Worm (Caenorhabditis elegans) whole organism, L1 larva: ENCODE data around the gene nduf-11.

Experiments used
- C04F5.9 ChIP-seq: sonication (generic microtip); optimal IDR thresholded peaks from 2 replicates; lab custom pipeline; 2016; ENCODE audit warnings: missing genetic modification characterization, missing compliant biosample characterization
- C16A3.4 ChIP-seq: fragments of 150-350 bp; optimal IDR thresholded peaks from 2 replicates; lab custom pipeline; 2014; ENCODE audit warnings: missing biosample characterization, missing genetic modification characterization
- C34B4.2 ChIP-seq: sonication (generic microtip); optimal IDR thresholded peaks from 2 replicates; lab custom pipeline; 2017; ENCODE audit warnings: mild to moderate bottlenecking, missing genetic modification characterization, missing compliant biosample characterization
- Y116A8C.19 ChIP-seq: sonication (generic microtip); optimal IDR thresholded peaks from 2 replicates; lab custom pipeline; 2016; ENCODE audit warnings: missing compliant biosample characterization, missing genetic modification characterization, borderline replicate concordance
- aha-1 ChIP-seq: fragments of 150-350 bp; optimal IDR thresholded peaks from 2 replicates; lab custom pipeline; 2014; ENCODE audit warnings: missing biosample characterization, missing genetic modification characterization
- blmp-1 ChIP-seq: fragments of 150-350 bp; optimal IDR thresholded peaks from 2 replicates; lab custom pipeline; 2014; ENCODE audit warnings: missing biosample characterization, missing genetic modification characterization
- ceh-88 ChIP-seq: fragments of 200-800 bp; sonication (Bioruptor generic); IDR thresholded peaks from 2 replicates; pipeline ENCODE4 v1.3.6; 2022; ENCODE audit warnings: missing genetic modification characterization, missing compliant biosample characterization
- ces-1 ChIP-seq: fragments of 150-350 bp; optimal IDR thresholded peaks from 2 replicates; lab custom pipeline; 2014; ENCODE audit warnings: missing biosample characterization, missing genetic modification reagents, missing genetic modification characterization
- efl-1 ChIP-seq, 4 experiments: fragments of 150-350 bp; optimal IDR thresholded peaks in 3 of 4; peaks in 1 of 4; 1 replicate in 1 of 4; 2 replicates in 3 of 4; lab custom pipeline; 2014; ENCODE audit warnings: missing biosample characterization in 2 of 4, missing genetic modification characterization in 2 of 4, missing genetic modification reagents in 2 of 4
- efl-3 ChIP-seq: fragments of 200-800 bp; sonication (Bioruptor generic); optimal IDR thresholded peaks from 2 replicates; lab custom pipeline; 2018; ENCODE audit warnings: mild to moderate bottlenecking, missing genetic modification characterization, missing compliant biosample characterization
- elt-2 ChIP-seq: sonication (generic microtip); optimal IDR thresholded peaks from 2 replicates; lab custom pipeline; 2016; ENCODE audit warnings: missing genetic modification characterization, mild to moderate bottlenecking, inconsistent platforms, missing compliant biosample characterization, missing genetic modification reagents
- fkh-10 ChIP-seq: sonication (generic microtip); optimal IDR thresholded peaks from 2 replicates; lab custom pipeline; 2017; ENCODE audit warnings: missing biosample characterization, missing genetic modification reagents, missing genetic modification characterization
- fkh-4 ChIP-seq: sonication (generic microtip); optimal IDR thresholded peaks from 2 replicates; lab custom pipeline; 2016; ENCODE audit warnings: missing compliant biosample characterization, missing genetic modification characterization, borderline replicate concordance
- fkh-8 ChIP-seq: sonication (generic microtip); optimal IDR thresholded peaks from 2 replicates; lab custom pipeline; 2016; ENCODE audit warnings: mild to moderate bottlenecking, missing genetic modification characterization, missing compliant biosample characterization
- hlh-17 ChIP-seq: fragments of 200-800 bp; sonication (Bioruptor generic); optimal IDR thresholded peaks from 2 replicates; lab custom pipeline; 2018; ENCODE audit warnings: missing genetic modification characterization, mild to moderate bottlenecking, missing compliant biosample characterization, moderate library complexity, borderline replicate concordance
- hpl-2 ChIP-seq: fragments of 150-350 bp; optimal IDR thresholded peaks from 2 replicates; lab custom pipeline; 2014; ENCODE audit warnings: missing biosample characterization, missing genetic modification reagents, missing genetic modification characterization
- irx-1 ChIP-seq: sonication (generic microtip); optimal IDR thresholded peaks from 2 replicates; lab custom pipeline; 2016; ENCODE audit warnings: missing genetic modification characterization, missing compliant biosample characterization
- lin-14 ChIP-seq: fragments of 200-800 bp; sonication (Bioruptor generic); optimal IDR thresholded peaks from 2 replicates; lab custom pipeline; 2018; ENCODE audit warnings: mild to moderate bottlenecking, missing genetic modification characterization, moderate library complexity, missing compliant biosample characterization
- lin-15B ChIP-seq: fragments of 150-350 bp; sonication (generic microtip); optimal IDR thresholded peaks from 3 replicates; lab custom pipeline; 2014; ENCODE audit warnings: missing biosample characterization, missing genetic modification characterization
- lir-3 ChIP-seq: sonication (generic microtip); optimal IDR thresholded peaks from 2 replicates; lab custom pipeline; 2016; ENCODE audit warnings: mild to moderate bottlenecking, missing genetic modification characterization, moderate library complexity, missing compliant biosample characterization; ENCODE audit not compliant: poor library complexity
- mdl-1 ChIP-seq, 2 experiments: fragments of 150-350 bp; optimal IDR thresholded peaks; 2 replicates each; lab custom pipeline; 2014 to 2017; ENCODE audit warnings: missing biosample characterization in 2 of 2, missing genetic modification characterization in 2 of 2, inconsistent platforms in 1 of 2
- mef-2 ChIP-seq: fragments of 150-350 bp; optimal IDR thresholded peaks from 2 replicates; lab custom pipeline; 2014; ENCODE audit warnings: missing biosample characterization, missing genetic modification characterization
- nhr-47 ChIP-seq: sonication (generic microtip); optimal IDR thresholded peaks from 2 replicates; lab custom pipeline; 2016; ENCODE audit warnings: mild to moderate bottlenecking, missing genetic modification characterization, moderate library complexity, missing compliant biosample characterization
- pag-3 ChIP-seq: sonication (generic microtip); optimal IDR thresholded peaks from 2 replicates; lab custom pipeline; 2017; ENCODE audit warnings: missing genetic modification characterization, mild to moderate bottlenecking, missing compliant biosample characterization, antibody characterized with exemption, borderline replicate concordance; ENCODE audit not compliant: insufficient read depth
- pax-3 ChIP-seq: fragments of 200-800 bp; sonication (Bioruptor generic); optimal IDR thresholded peaks from 2 replicates; lab custom pipeline; 2018; ENCODE audit warnings: mild to moderate bottlenecking, missing genetic modification characterization, moderate library complexity, missing compliant biosample characterization
- pqm-1 ChIP-seq: sonication (generic microtip); optimal IDR thresholded peaks from 3 replicates; lab custom pipeline; 2017; ENCODE audit warnings: missing biosample characterization, missing genetic modification characterization
- rnt-1 ChIP-seq: sonication (generic microtip); optimal IDR thresholded peaks from 2 replicates; lab custom pipeline; 2016; ENCODE audit warnings: mild to moderate bottlenecking, missing genetic modification characterization, moderate library complexity, missing compliant biosample characterization
- skn-1 ChIP-seq: fragments of 150-350 bp; optimal IDR thresholded peaks from 2 replicates; lab custom pipeline; 2014; ENCODE audit warnings: missing biosample characterization, missing genetic modification characterization
- snu-23 ChIP-seq: sonication (generic microtip); optimal IDR thresholded peaks from 2 replicates; lab custom pipeline; 2016; ENCODE audit warnings: missing genetic modification characterization, missing compliant biosample characterization
- sox-4 ChIP-seq: sonication (generic microtip); optimal IDR thresholded peaks from 2 replicates; lab custom pipeline; 2016; ENCODE audit warnings: missing genetic modification characterization, missing compliant biosample characterization
- sup-37 ChIP-seq: fragments of 200-800 bp; sonication (Bioruptor generic); optimal IDR thresholded peaks from 2 replicates; lab custom pipeline; 2018; ENCODE audit warnings: mild to moderate bottlenecking, missing genetic modification characterization, missing compliant biosample characterization
- swsn-7 ChIP-seq: sonication (generic microtip); optimal IDR thresholded peaks from 2 replicates; lab custom pipeline; 2016; ENCODE audit warnings: missing genetic modification characterization, missing compliant biosample characterization
- tlp-1 ChIP-seq: fragments of 150-350 bp; optimal IDR thresholded peaks from 2 replicates; lab custom pipeline; 2014; ENCODE audit warnings: missing biosample characterization, missing genetic modification characterization
- unc-130 ChIP-seq: fragments of 150-350 bp; optimal IDR thresholded peaks from 2 replicates; lab custom pipeline; 2017; ENCODE audit warnings: missing biosample characterization, missing genetic modification characterization, inconsistent platforms
- xbp-1 ChIP-seq: sonication (generic microtip); optimal IDR thresholded peaks from 2 replicates; lab custom pipeline; 2016; ENCODE audit warnings: missing genetic modification characterization, missing compliant biosample characterization
- ztf-11 ChIP-seq, 2 experiments: sonication (generic microtip); optimal IDR thresholded peaks; 2 replicates each; lab custom pipeline; 2016 to 2017; ENCODE audit warnings: missing genetic modification characterization in 2 of 2, missing biosample characterization in 1 of 2, missing compliant biosample characterization in 1 of 2

nduf-11 gene

ce11 chrII:11347878-11348556 is 2.6 kb upstream of the nduf-11 start, which contains the start of the genes B0491.6 and pigm-1 (continued):
- TF ChIP-seq fkh-10 (GFP tag; lab: Kevin White, UChicago) (peak; percentile 76), C04F5.9 (tag; lab: Kevin White, UChicago) (no peak), efl-3 (no peak), unc-130 (tag; lab: Kevin White, UChicago) (peak; percentile 63), C16A3.4 (tag; lab: Kevin White, UChicago) (peak; percentile 52), rnt-1 (tag; lab: Kevin White, UChicago) (peak; percentile 29), elt-2 (peak; percentile 47), hpl-2 (GFP tag; lab: Kevin White, UChicago) (no peak), mdl-1 (tag; optimal IDR thresholded peaks at IDR 0.05; lab: Kevin White, UChicago) (peak in 1 of 2 experiments; percentile 42), lir-3 (tag; lab: Kevin White, UChicago) (peak; percentile 30), pag-3 (tag; lab: Kevin White, UChicago) (no peak), sox-4 (peak; percentile 75)

- no peak for TF ChIP-seq ces-1 (GFP tag; lab: Kevin White, UChicago)
- TF ChIP-seq skn-1 (tag; lab: Kevin White, UChicago), result no peak
- TF ChIP-seq Y116A8C.19 (tag; lab: Kevin White, UChicago), result no peak
- no peak for TF ChIP-seq pag-3 (tag; lab: Kevin White, UChicago)
- no peak for TF ChIP-seq pqm-1
- TF ChIP-seq lin-15B, result no peak
- no peak for TF ChIP-seq sup-37
- no peak for TF ChIP-seq ceh-88 (GFP tag; lab: Robert Waterston, UW)
- no peak for TF ChIP-seq rnt-1 (tag; lab: Kevin White, UChicago)
- no peak for TF ChIP-seq fkh-4
Measured at ce11 chrII:11344554-11344953, 866 bp downstream of the nduf-11 start.

DNA sequence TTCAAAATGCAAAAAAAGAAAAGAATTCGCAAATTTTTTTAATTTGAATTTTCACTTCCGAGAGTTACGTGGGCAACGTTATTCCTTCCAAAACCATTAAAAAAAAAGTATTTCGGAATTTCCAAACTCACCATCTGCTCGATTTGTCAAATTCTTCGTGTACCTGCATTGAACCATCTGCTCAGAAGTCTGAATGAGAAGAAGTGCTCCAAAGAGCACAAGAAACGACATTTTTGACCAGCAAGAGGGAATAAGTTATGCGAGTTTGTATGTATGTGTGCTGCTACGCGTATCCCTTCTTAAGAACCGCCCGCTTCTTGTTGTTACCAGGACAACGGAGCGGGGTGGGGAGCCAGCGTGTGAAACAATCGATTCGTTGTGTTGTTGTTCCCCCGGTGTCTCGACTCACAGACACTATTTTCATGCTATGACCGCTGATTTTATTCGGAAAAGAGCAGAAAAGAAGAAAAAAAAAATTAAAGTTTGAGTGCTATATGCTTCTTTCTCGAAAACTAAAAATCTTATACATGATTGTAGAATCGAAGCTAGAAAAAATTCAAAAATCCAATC is 2.0 kb downstream of the nduf-11 start, which contains the start of gene lgc-20:
TSS of gene lgc-20 (minus strand) at position 311 of the 570 bp plus-strand sequence.
- no peak for TF ChIP-seq efl-1 (optimal IDR thresholded peaks at IDR 0.05; lab: Kevin White, UChicago)
- peak in 1 of 2 experiments; percentile 78 for TF ChIP-seq efl-1 (GFP tag; optimal IDR thresholded peaks at IDR 0.05 in 1 of 2; lab: Kevin White, UChicago)
- peak; percentile 28 for TF ChIP-seq fkh-8 (tag; lab: Kevin White, UChicago)
- TF ChIP-seq snu-23, result no peak
- TF ChIP-seq xbp-1 (tag; lab: Kevin White, UChicago), result no peak
- TF ChIP-seq pax-3 (tag; lab: Kevin White, UChicago), result no peak
- TF ChIP-seq nhr-47 (tag; lab: Kevin White, UChicago), result no peak
- no peak for TF ChIP-seq swsn-7 (tag; lab: Kevin White, UChicago)
- no peak for TF ChIP-seq lin-14
- no peak for TF ChIP-seq fkh-10 (GFP tag; lab: Kevin White, UChicago)
- TF ChIP-seq hpl-2 (GFP tag; lab: Kevin White, UChicago), result no peak
- TF ChIP-seq C34B4.2 (tag; lab: Kevin White, UChicago), result no peak

ce11 chrII:11339507-11339906 is 5.9 kb downstream of the nduf-11 start, which contains the start of gene rmd-3:
TSS of gene rmd-3 (minus strand) at chrII:11339607.
- TF ChIP-seq rnt-1 (tag; lab: Kevin White, UChicago) (no peak), blmp-1 (no peak), aha-1 (tag; lab: Kevin White, UChicago) (no peak), mef-2 (no peak), tlp-1 (tag; lab: Kevin White, UChicago) (no peak), hlh-17 (GFP tag; lab: Kevin White, UChicago) (no peak), ztf-11 (tag; optimal IDR thresholded peaks at IDR 0.05; lab: Kevin White, UChicago) (no peak), irx-1 (no peak), C34B4.2 (tag; lab: Kevin White, UChicago) (no peak), ceh-88 (GFP tag; lab: Robert Waterston, UW) (no peak), mdl-1 (tag; optimal IDR thresholded peaks at IDR 0.05; lab: Kevin White, UChicago) (no peak)
